Worm (Caenorhabditis elegans) whole organism, young adult: Measurements from ENCODE around the gene C08E3.15.
"Not testable (repeated sequence)": the region's sequence is repeated elsewhere in the genome, so short reads cannot be mapped to it uniquely, and the experiment has no call there.

Experiments
- Y95B8A.8 ChIP-seq: fragments of 200-800 bp; sonication (Bioruptor generic); IDR thresholded peaks from 2 replicates; pipeline ENCODE4 v1.3.6; 2022; ENCODE audit warnings: missing genetic modification reagents, missing genetic modification characterization, missing compliant biosample characterization
- attf-6 ChIP-seq: fragments of 200-800 bp; sonication (Bioruptor generic); IDR thresholded peaks from 2 replicates; pipeline ENCODE4 v1.3.6; 2022; ENCODE audit warnings: missing genetic modification reagents, missing genetic modification characterization, missing compliant biosample characterization
- ccch-3 ChIP-seq: fragments of 200-800 bp; sonication (Bioruptor generic); optimal IDR thresholded peaks from 2 replicates; lab custom pipeline; 2018; ENCODE audit warnings: mild to moderate bottlenecking, missing genetic modification characterization, missing compliant biosample characterization
- ceh-100 ChIP-seq: fragments of 200-800 bp; sonication (Bioruptor generic); IDR thresholded peaks from 2 replicates; pipeline ENCODE4 v1.3.6; 2022; ENCODE audit warnings: missing genetic modification reagents, missing genetic modification characterization, missing compliant biosample characterization
- dpff-1 ChIP-seq: sonication (generic microtip); optimal IDR thresholded peaks from 2 replicates; lab custom pipeline; 2017; ENCODE audit warnings: mild to moderate bottlenecking, missing genetic modification characterization, missing compliant biosample characterization
- let-607 ChIP-seq, 2 experiments: fragments of 200-800 bp in 1 of 2; sonication (Bioruptor generic) in 1 of 2; sonication (generic microtip) in 1 of 2; optimal IDR thresholded peaks; 2 replicates each; lab custom pipeline; 2016 to 2018; ENCODE audit warnings: mild to moderate bottlenecking in 2 of 2, missing compliant biosample characterization in 2 of 2, missing genetic modification characterization in 2 of 2, moderate library complexity in 2 of 2, missing genotype in 1 of 2
- lsy-27 ChIP-seq: sonication (generic microtip); optimal IDR thresholded peaks from 2 replicates; lab custom pipeline; 2017; ENCODE audit warnings: missing genetic modification characterization, mild to moderate bottlenecking, missing compliant biosample characterization, antibody characterized with exemption, missing genotype, borderline replicate concordance; ENCODE audit not compliant: insufficient read depth
- madf-10 ChIP-seq: sonication (generic microtip); optimal IDR thresholded peaks from 2 replicates; lab custom pipeline; 2016; ENCODE audit warnings: mild to moderate bottlenecking, missing genetic modification characterization, missing compliant biosample characterization
- madf-6 ChIP-seq: fragments of 200-800 bp; sonication (Bioruptor generic); IDR thresholded peaks from 2 replicates; pipeline ENCODE4 v1.3.6; 2022; ENCODE audit warnings: missing genetic modification reagents, missing genetic modification characterization, missing compliant biosample characterization
- nfyb-1 ChIP-seq: fragments of 200-800 bp; sonication (Bioruptor generic); IDR thresholded peaks from 2 replicates; pipeline ENCODE4 v1.3.6; 2022; ENCODE audit warnings: missing genetic modification reagents, missing genetic modification characterization, missing compliant biosample characterization
- pha-4 ChIP-seq: fragments of 150-350 bp; sonication (generic microtip); optimal IDR thresholded peaks from 2 replicates; lab custom pipeline; 2014; ENCODE audit warnings: missing biosample characterization, missing genetic modification reagents, missing genetic modification characterization
- sea-2 ChIP-seq: fragments of 200-800 bp; sonication (Bioruptor generic); IDR thresholded peaks from 2 replicates; pipeline ENCODE4 v1.3.6; 2022; ENCODE audit warnings: missing genetic modification characterization, missing compliant biosample characterization
- tbx-9 ChIP-seq: sonication (generic microtip); optimal IDR thresholded peaks from 2 replicates; lab custom pipeline; 2016; ENCODE audit warnings: borderline replicate concordance, missing genetic modification characterization, inconsistent platforms, missing compliant biosample characterization
- unc-62 ChIP-seq: fragments of 150-350 bp; optimal IDR thresholded peaks from 2 replicates; lab custom pipeline; 2014; ENCODE audit warnings: missing biosample characterization, missing genetic modification reagents, missing genetic modification characterization

DNA sequence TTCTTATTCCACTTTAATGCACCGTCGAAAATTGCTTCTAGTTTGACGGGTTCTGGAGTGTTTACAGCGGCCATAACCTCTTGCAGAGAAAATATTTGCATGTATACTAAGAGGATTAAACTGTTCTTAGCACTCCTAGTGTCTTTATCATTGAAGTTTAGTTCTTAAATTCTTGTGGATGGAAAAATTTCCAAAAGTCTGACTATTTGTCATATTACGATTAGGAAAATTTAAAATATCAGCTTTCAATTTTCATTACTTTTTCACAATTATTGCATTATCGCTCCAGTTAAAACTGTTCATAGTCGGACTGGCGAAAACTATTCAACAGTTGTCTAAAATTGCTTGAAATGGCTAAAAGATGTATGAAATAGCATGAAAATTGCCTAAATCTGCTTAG lies 33.2 kb upstream of the C08E3.15 start, which contains the start of gene ZC204.13:
- not testable (repeated sequence) for TF ChIP-seq madf-6 (GFP tag; lab: Robert Waterston, UW); tbx-9; attf-6 (GFP tag; lab: Robert Waterston, UW); lsy-27 (tag; lab: Kevin White, UChicago); dpff-1 (tag; lab: Kevin White, UChicago); ceh-100; unc-62; let-607 (tag; optimal IDR thresholded peaks at IDR 0.05; lab: Kevin White, UChicago); sea-2 (GFP tag; lab: Robert Waterston, UW); ccch-3 (GFP tag; lab: Kevin White, UChicago); pha-4 (tag; lab: Kevin White, UChicago); madf-10 (tag; lab: Kevin White, UChicago); Y95B8A.8 (GFP tag; lab: Robert Waterston, UW); nfyb-1
